Worm (Caenorhabditis elegans): ENCODE measurements around the gene ech-4.

The ech-4 gene

ce11 chrII:10851110-10851509, 30.3 kb downstream of the ech-4 start (continued):
- peak; percentile 87 for TF ChIP-seq snu-23 (GFP tag; optimal IDR thresholded peaks at IDR 0.05)
- TF ChIP-seq egl-13 (tag; optimal IDR thresholded peaks at IDR 0.05) = peak; percentile 59
- TF ChIP-seq nhr-20 (tag; optimal IDR thresholded peaks at IDR 0.05) = peak; percentile 84
- TF ChIP-seq unc-130 (tag; optimal IDR thresholded peaks at IDR 0.05) = no peak
- peak; percentile 47 for TF ChIP-seq jun-1 (tag; optimal IDR thresholded peaks at IDR 0.05)
- TF ChIP-seq ceh-8 (GFP tag; optimal IDR thresholded peaks at IDR 0.05) = no peak
- TF ChIP-seq Y116A8C.19 (tag; optimal IDR thresholded peaks at IDR 0.05; ENCODE audit: borderline replicate concordance) = no peak
- peak; percentile 55 for TF ChIP-seq ceh-88 (GFP tag; IDR thresholded peaks at IDR 0.05)
- no peak for TF ChIP-seq blmp-1 (tag; optimal IDR thresholded peaks at IDR 0.05)
- no peak for TF ChIP-seq alr-1 (tag; optimal IDR thresholded peaks at IDR 0.05; ENCODE audit: borderline replicate concordance)
- no peak for TF ChIP-seq ets-5 (GFP tag; IDR thresholded peaks at IDR 0.05)
- no peak for TF ChIP-seq sup-37 (GFP tag; optimal IDR thresholded peaks at IDR 0.05)
- no peak for TF ChIP-seq C34B4.2 (tag; optimal IDR thresholded peaks at IDR 0.05)
- TF ChIP-seq xbp-1 (tag; optimal IDR thresholded peaks at IDR 0.05) = peak; percentile 55
- no peak for TF ChIP-seq ces-1 (GFP tag; optimal IDR thresholded peaks at IDR 0.05)
- TF ChIP-seq nhr-28 (tag; optimal IDR thresholded peaks at IDR 0.05) = no peak
- peak; percentile 99 for TF ChIP-seq lin-14 (GFP tag; optimal IDR thresholded peaks at IDR 0.05)
- TF ChIP-seq fkh-4 (tag; optimal IDR thresholded peaks at IDR 0.05; ENCODE audit: borderline replicate concordance) = no peak
- TF ChIP-seq mef-2 (tag; optimal IDR thresholded peaks at IDR 0.05) = no peak
- TF ChIP-seq nhr-12 (tag; optimal IDR thresholded peaks at IDR 0.05) = no peak
- TF ChIP-seq nhr-47 (tag; optimal IDR thresholded peaks at IDR 0.05) = peak; percentile 71
- no peak for TF ChIP-seq sox-4 (tag; optimal IDR thresholded peaks at IDR 0.05)
- TF ChIP-seq dsc-1 (tag; optimal IDR thresholded peaks at IDR 0.05) = peak; percentile 24
- no peak for TF ChIP-seq ama-1 (optimal IDR thresholded peaks at IDR 0.05)
- no peak for TF ChIP-seq fos-1 (tag; optimal IDR thresholded peaks at IDR 0.05)
- peak; percentile 68 to 80 for TF ChIP-seq lin-35 (GFP tag; optimal IDR thresholded peaks at IDR 0.05)
- no peak for TF ChIP-seq unc-98 (GFP tag; IDR thresholded peaks at IDR 0.05)
- peak; percentile 61 for TF ChIP-seq fkh-8 (tag; optimal IDR thresholded peaks at IDR 0.05)
- TF ChIP-seq nhr-84 (tag; optimal IDR thresholded peaks at IDR 0.05) = no peak
- no peak for TF ChIP-seq mab-9 (GFP tag; IDR thresholded peaks at IDR 0.05)
- TF ChIP-seq nhr-77 (tag; optimal IDR thresholded peaks at IDR 0.05) = peak; percentile 22
- no peak for TF ChIP-seq ceh-90 (tag; optimal IDR thresholded peaks at IDR 0.05)
- TF ChIP-seq nhr-90 (tag; optimal IDR thresholded peaks at IDR 0.05; ENCODE audit: poor library complexity) = peak; percentile 82
- no peak for TF ChIP-seq sptf-1 (tag; optimal IDR thresholded peaks at IDR 0.05)
- peak in 2 of 6 experiments; percentile 52 to 78 for TF ChIP-seq elt-3 (tag; optimal IDR thresholded peaks at IDR 0.05)
- no peak for TF ChIP-seq grh-1 (GFP tag; IDR thresholded peaks at IDR 0.05)
- peak; percentile 61 for TF ChIP-seq irx-1 (tag; optimal IDR thresholded peaks at IDR 0.05)
- peak; percentile 65 to 72 for TF ChIP-seq lsy-2 (tag; optimal IDR thresholded peaks at IDR 0.05)
- peak; percentile 63 for TF ChIP-seq skn-1 (tag; optimal IDR thresholded peaks at IDR 0.05)
- no peak for TF ChIP-seq hpl-2 (GFP tag; optimal IDR thresholded peaks at IDR 0.05)
- no peak for TF ChIP-seq nhr-237 (tag; optimal IDR thresholded peaks at IDR 0.05)
- peak; percentile 24 for TF ChIP-seq isw-1 (GFP tag; IDR thresholded peaks at IDR 0.05)
- TF ChIP-seq tbx-2 (tag; optimal IDR thresholded peaks at IDR 0.05) = peak; percentile 83
- no peak for TF ChIP-seq efl-3 (GFP tag; optimal IDR thresholded peaks at IDR 0.05)
- no peak for TF ChIP-seq hlh-17 (GFP tag; optimal IDR thresholded peaks at IDR 0.05; ENCODE audit: borderline replicate concordance)
- peak; percentile 51 for TF ChIP-seq lir-3 (tag; optimal IDR thresholded peaks at IDR 0.05; ENCODE audit: poor library complexity)
- TF ChIP-seq ceh-82 (tag; optimal IDR thresholded peaks at IDR 0.05) = peak in 2 of 3 experiments; percentile 0 to 62
